Fruit fly (Drosophila melanogaster) ovary, adult (tissue): Measurements from ENCODE around the gene CG31974.

ENCODE experiments used
- CG17801 ChIP-seq: fragments of 200-800 bp; optimal IDR thresholded peaks from 2 replicates; lab custom pipeline; 2019; ENCODE audit warnings: missing biosample characterization, mild to moderate bottlenecking, missing genetic modification characterization, moderate library complexity; ENCODE audit not compliant: partially characterized antibody

The CG31974 gene

DNA sequence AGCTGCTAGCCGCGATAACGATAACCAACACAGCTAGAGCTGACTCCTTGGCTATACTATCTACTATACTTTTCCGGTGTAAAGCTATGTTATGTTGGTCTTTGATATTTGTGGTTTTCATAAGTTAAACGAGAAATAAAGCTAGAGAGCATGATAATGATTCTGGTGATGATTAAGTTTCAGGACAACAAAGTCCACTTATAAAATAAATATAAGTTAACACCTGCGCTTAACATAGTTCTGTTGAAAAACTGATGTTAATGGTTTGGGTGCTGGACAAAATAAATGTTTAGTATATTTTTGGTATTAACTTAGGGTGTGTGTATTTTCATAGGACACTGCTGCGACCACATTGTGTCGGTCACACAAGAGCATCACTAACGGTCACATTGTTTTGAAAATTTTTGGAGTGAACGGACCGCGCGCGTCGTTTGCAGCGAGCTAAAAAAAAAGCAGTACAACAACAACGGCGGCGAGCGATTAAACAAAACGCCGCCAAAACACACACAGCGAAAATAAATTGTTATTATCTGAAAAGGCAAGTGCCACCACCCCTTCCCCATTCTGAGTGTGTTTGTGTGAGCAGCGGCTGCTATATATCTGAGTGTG lies 15.9 kb upstream of the CG31974 start, which contains the start of the genes CG33635 and spen:
Gene CG33635, minus strand, starts transcription at position 16 of the 609 bp plus-strand sequence.
Gene spen, plus strand, starts transcription at position 384 of the 609 bp plus-strand sequence.
- peak; percentile 72 for TF ChIP-seq CG17801 (GFP tag; lab: Kevin White, UChicago)

DNA sequence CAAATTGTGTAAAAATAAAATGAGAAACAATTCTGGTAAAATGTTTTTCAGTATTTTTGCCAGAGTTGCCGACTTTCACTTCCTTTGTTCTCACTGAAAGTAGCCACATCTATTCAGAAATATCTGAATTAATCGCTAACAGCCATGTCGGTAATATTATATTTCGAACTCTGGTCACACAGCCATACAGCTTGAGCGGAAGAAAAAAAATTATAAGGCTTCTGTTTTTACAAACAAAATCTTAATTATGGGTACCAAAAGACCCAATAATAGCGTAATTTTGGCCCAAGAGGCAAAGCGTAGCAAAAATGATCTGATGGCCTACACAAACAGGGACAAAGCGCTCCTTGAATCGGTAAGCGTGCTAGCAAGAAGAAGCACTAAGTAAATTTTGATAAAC lies 13.1 kb upstream of the CG31974 start, which contains the start of gene CG3436:
Gene CG3436, plus strand, starts transcription at position 36 of the 400 bp plus-strand sequence.
- TF ChIP-seq CG17801 (GFP tag; lab: Kevin White, UChicago), result peak; percentile 42

DNA sequence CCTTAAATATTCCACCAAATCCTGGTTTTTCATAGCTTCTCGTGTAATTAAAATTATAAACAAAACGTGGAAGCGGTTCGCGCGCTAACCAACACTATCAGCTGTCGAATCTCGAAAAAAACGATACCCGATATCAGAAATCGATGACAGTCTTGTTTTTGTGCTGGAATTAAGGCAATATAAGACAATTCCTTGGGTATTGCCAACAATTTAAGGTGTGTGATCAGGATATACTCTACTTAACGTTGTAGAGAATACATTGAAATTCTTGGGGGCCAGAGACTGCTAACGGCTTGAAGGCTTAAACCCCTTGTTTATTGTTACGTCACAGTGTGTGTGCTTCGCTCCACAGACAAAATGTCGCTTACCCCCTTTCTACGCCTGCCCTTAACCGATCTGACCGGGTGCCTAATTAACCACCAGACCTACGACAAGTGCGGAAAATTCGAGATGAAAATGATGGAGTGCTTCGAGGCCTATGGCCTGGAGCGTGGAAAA lies 12.4 kb upstream of the CG31974 start, which contains the start of gene Pus10:
Gene Pus10, minus strand, starts transcription at position 91 of the 498 bp plus-strand sequence.
- no peak for TF ChIP-seq CG17801 (GFP tag; lab: Kevin White, UChicago)

DNA sequence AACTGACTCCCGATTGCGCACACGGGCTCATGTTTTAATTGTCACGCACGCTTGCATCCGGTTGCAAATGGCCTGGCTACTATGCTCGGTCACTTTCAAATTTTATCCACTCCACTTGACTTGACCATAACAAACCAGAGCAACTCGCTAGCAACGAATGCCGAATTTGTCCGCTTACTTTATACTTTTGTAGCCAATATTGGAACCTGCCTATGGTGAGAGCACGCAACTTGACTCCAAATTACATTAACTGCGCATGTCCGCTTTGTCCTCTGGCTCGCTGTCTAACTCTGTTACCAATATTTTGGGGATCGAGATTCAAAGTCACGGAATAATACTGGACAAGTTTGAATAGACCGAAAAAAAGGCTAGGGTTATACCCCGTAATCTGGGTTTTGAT lies 10.3 kb upstream of the CG31974 start, which contains the start of gene CG42399:
Gene CG42399, minus strand, starts transcription at position 159 of the 400 bp plus-strand sequence.
- TF ChIP-seq CG17801 (GFP tag; lab: Kevin White, UChicago), result no peak

DNA sequence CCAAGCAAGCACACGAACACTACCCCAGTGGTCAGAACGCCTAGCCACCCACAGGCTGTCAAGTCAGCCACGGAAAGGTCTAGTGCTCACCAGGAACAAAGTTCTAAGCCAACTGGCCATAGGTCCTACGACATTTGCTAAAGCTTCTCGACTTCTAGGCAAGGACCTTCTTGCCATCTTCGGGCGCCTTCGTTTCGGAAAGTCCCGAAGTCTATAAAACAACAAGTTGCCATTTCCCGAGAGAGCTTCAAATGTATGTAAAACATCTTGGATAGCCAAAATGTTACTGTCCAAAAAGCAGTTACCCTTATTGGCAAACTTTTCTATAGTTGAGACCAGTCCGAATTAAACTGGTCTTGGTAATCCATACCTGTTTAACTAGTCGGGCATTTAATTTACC lies 3.6 kb upstream of the CG31974 start:
- no peak for TF ChIP-seq CG17801 (GFP tag; lab: Kevin White, UChicago)

DNA sequence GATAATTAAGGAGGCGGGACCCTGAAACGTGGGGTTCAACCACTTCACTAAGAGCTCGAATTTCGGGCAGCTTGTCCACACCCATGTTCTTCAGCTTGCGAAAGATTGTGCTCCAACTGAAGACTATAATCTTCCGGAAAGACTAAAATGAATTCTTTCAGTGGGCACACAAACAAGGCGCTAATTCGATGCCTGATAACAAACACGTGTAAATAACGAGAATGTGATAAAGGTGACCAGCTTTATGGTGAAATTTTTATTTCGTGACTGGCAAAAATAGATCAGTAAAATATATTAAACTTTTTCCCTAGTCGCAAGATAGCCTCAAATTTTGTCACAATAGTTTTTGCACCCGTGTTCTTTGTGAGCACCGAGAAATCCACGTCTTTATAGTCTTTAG lies 2.0 kb downstream of the CG31974 start, which contains the start of the genes CG31975 and ovm:
Gene CG31975, minus strand, starts transcription at position 144 of the 400 bp plus-strand sequence.
Gene ovm, minus strand, starts transcription at position 144 of the 400 bp plus-strand sequence.
- no peak for TF ChIP-seq CG17801 (GFP tag; lab: Kevin White, UChicago)

DNA sequence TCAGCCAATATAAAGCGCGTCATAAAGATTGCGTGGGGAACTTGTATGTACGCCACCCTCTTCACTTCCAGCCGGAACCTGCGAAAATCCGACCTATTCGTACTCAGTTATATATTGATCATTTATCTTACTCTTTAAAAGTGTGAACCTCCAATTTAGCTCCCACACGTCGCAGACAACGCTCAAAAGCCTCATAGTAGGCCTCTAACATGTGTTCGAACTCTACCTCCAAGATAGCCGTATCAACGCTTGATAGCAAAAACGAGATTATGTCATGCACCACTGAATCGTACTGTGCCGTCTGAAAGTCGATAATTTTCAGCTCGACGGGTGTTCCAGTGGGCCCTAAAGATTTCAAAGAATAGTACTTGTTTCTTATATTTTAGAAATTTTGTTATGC lies 3.3 kb downstream of the CG31974 start:
- TF ChIP-seq CG17801 (GFP tag; lab: Kevin White, UChicago), result no peak

DNA sequence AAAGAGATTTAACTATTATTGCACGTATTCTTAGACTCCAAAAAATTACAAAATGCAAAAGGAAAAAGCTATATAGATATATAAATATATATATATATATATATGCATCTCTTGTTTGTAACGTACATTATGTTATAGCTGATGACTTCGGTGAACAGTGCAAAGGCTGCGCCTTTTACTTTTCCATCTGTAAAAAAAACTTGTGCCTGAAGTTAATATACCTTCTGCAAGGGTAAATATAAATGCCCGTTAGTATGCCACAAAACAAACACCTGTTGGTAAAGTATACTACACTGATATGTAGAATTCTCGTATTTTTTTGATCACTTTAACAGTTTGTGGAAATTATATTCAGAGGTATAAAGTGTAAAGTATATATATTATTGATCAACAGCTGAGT lies 4.8 kb downstream of the CG31974 start:
- no peak for TF ChIP-seq CG17801 (GFP tag; lab: Kevin White, UChicago)

DNA sequence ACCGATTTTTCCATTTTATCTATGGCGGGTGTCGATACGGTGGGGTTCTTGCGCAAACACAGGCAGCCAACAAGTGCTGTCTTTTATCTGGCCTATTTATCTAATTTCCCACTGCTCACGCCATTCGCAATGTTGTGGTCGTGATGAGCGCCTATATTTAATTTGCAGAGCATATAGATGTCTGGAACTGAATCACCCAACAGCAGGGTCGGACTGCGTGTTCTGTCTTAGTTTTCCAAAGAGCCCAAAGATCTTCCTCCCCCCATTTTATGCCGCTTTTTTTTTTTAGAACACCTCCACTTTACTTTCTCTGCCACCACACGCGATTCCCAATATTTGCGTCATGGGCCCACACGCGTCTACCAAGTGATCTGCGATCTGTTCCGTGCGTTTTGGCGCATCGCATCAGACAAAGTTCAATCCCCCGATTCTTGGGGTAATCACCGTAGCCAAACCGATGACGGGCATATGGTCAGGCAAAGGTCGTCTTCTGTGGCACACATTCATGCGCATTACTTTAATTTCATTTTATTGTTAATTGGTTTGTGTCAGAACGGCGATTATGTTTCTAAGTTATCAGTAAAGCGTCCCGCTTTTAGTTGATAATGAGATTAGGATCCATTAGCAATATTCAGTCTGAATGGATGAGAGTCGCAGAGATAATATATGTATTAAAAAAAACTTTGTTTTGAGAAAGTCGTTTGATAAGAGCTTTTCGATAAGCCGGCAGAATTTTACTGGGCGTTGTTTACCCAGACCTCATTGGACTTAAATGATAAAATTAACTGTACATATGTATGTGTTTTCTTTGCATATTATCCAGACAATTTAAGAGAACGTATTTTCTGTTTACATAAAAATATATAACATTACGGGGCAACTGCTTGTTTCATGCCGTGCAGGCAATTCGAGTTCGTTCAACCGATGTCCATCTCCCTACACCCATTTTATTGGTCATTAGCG lies 5.9 kb downstream of the CG31974 start:
- TF ChIP-seq CG17801 (GFP tag; lab: Kevin White, UChicago), result no peak

DNA sequence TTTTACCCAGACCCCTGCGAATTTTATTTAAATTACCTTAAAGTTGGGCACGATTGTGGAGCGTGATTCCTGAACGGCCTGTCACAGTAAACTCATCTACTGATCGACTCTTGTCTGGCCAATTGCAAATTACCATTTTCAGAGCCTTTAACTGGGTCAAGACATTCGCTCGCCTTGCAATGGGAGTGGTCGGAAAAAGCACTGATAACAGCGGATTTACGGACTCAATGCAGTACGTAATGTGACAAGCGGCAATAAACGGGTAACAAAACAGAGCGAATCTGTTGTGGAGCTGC lies 6.8 kb downstream of the CG31974 start:
- TF ChIP-seq CG17801 (GFP tag; lab: Kevin White, UChicago), result no peak

DNA sequence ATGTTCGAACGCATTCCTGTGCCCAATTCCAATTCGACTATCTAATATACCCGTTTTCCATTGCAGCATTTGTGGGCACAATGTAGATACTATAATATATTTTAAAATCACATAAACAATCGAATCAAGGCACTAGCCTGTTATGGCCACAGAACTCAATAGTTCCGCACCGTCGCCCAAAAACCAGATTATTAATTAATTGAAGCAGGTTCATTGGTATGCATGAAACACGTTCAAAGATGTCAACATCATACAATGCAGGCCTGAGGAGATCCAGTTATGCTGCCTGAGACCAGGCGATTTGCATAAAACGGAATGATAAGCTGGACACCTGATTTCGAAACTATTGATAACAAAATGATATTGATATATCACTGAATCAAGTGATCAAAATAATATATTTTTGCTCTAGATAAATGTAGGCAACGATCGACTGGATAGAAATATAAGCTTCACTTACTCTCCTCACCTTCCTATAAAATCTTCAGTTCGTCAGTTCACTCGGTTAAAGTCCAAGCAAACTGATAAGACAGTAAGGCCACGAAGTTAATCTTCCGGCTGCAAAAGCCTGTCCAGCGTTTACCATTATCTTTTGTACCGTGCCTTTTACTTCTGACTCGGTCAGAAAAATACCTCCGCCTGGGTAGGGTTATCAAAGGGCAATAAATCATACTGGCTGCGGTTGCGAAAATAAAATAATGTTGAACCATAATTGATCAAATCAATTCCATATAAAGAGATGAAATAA lies 7.3 kb downstream of the CG31974 start:
- TF ChIP-seq CG17801 (GFP tag; lab: Kevin White, UChicago), result no peak

DNA sequence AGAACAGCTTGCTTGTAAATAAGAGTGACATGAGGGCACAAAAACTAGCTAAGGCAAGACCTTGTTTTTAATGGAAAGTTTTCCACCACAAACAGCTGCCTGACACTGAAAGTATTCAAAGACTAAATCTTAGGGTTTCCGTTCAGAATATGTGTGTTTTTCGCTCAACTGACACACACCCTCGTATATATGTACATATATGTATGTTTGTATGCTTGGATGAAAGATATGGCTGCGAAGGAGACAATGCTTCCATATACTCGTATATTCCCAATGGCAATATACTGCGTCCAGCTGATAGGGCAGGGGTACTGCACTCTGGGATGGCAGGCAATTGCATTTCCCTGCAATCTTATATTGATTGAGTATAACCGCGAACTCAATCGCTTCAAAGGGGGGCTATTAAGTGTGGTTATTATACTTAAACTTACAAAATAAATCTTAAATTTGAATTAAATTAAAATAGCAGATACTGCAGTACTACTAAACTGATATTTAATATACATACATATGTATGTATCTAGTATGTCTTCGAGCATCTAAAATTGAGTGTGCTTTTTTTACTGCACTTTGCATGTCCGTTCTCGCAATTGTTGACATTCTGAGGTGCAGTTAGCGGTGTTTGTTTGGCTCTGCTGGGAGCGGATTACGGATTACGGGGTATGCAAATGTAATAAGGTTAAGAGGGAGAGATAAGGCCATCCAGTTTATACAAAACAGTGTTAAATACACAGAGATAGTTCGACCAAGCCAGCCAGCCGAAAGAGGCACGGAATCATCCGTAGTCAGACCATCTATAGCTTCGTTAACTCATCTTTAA lies 8.1 kb downstream of the CG31974 start:
- no peak for TF ChIP-seq CG17801 (GFP tag; lab: Kevin White, UChicago)

DNA sequence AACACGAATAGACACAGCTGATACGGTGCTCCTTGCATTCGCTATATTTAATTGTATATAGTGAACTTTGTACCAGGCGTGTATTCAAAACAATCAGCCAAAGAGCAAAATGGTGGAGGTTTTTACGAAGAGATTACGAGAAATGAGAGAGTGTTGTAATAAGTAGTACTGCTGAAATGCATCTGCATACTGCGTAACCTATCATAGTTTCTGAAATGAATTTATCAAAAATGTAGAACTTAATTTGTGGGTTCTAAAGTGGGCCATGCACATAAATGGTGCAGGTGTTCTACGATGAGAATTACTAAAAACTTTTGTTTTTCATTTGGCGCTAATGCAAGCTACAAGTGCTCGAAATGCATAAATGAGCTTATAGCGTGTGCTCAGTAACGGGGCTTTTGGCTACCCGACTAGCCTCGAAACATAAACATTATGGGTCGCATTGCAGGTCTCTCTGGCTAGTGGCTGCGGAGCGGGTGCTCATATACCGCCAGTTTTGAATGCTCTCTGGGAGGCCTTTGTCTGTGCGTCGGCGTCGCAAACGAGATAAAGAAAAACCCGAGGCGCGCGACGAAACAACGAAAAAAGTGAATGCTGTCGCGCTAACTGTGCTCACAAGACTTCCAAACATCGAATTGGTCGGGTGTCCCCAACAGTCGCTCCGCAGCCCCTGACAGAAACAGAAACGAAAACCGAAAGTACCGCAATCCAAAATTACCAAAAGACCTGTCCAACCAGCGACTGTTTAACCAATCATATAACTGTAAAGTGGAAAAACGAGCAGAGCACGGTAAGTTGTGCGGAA lies 11.2 kb downstream of the CG31974 start, which contains the start of gene Gs1:
Gene Gs1, plus strand, starts transcription at position 612 of the 805 bp plus-strand sequence.
- TF ChIP-seq CG17801 (GFP tag; lab: Kevin White, UChicago), result peak; percentile 49
